Fruit fly (Drosophila melanogaster) whole organism, embryonic: ENCODE results near the gene CG32812.

Experiments used
- CG10267 ChIP-seq: fragments of 200-800 bp; sonication (Bioruptor generic); optimal IDR thresholded peaks from 2 replicates; lab custom pipeline; 2018; ENCODE audit warnings: missing biosample characterization, mild to moderate bottlenecking, missing genetic modification characterization, moderate library complexity
- CG11093 ChIP-seq: fragments of 200-800 bp; sonication (Bioruptor generic); IDR thresholded peaks from 3 replicates; pipeline ENCODE4 v1.3.6; 2022; ENCODE audit warnings: missing biosample characterization, missing genetic modification characterization
- CG11456 ChIP-seq: fragments of 200-800 bp; sonication (Bioruptor generic); IDR thresholded peaks from 3 replicates; pipeline ENCODE4 v1.3.6; 2022; ENCODE audit warnings: missing biosample characterization, missing genetic modification characterization
- CG12744 ChIP-seq: fragments of 200-800 bp; sonication (Bioruptor generic); optimal IDR thresholded peaks from 2 replicates; lab custom pipeline; 2016; ENCODE audit warnings: missing biosample characterization, missing genetic modification characterization
- CG13123 ChIP-seq: fragments of 200-800 bp; sonication (Bioruptor generic); optimal IDR thresholded peaks from 2 replicates; lab custom pipeline; 2016; ENCODE audit warnings: missing biosample characterization, missing genetic modification characterization
- CG16863 ChIP-seq: fragments of 200-800 bp; sonication (Bioruptor generic); optimal IDR thresholded peaks from 3 replicates; lab custom pipeline; 2016; ENCODE audit warnings: missing biosample characterization, missing genetic modification characterization
- CG17568 ChIP-seq: fragments of 200-800 bp; sonication (Bioruptor generic); optimal IDR thresholded peaks from 2 replicates; lab custom pipeline; 2018; ENCODE audit warnings: missing biosample characterization, mild to moderate bottlenecking, missing genetic modification characterization, moderate library complexity
- CG2116 ChIP-seq: fragments of 200-800 bp; sonication (Bioruptor generic); optimal IDR thresholded peaks from 3 replicates; lab custom pipeline; 2018; ENCODE audit warnings: missing biosample characterization, mild to moderate bottlenecking, missing genetic modification characterization
- CG30020 ChIP-seq: fragments of 200-800 bp; optimal IDR thresholded peaks from 2 replicates; lab custom pipeline; 2019; ENCODE audit warnings: missing biosample characterization, mild to moderate bottlenecking, missing genetic modification characterization, moderate library complexity
- CG34376 ChIP-seq: fragments of 200-800 bp; sonication (Bioruptor generic); optimal IDR thresholded peaks from 2 replicates; lab custom pipeline; 2018; ENCODE audit warnings: missing biosample characterization, mild to moderate bottlenecking, missing genetic modification characterization
- CG3726 ChIP-seq: fragments of 200-800 bp; sonication (Bioruptor generic); IDR thresholded peaks from 3 replicates; pipeline ENCODE4, ENCODE4 v1.3.6; 2022; ENCODE audit warnings: missing biosample characterization, missing genetic modification characterization
- CG4730 ChIP-seq: fragments of 200-800 bp; sonication (Bioruptor generic); IDR thresholded peaks from 2 replicates; pipeline ENCODE4 v1.3.6; 2022; ENCODE audit warnings: missing biosample characterization, missing genetic modification characterization
- CG5180 ChIP-seq: fragments of 200-800 bp; sonication (Bioruptor generic); optimal IDR thresholded peaks from 3 replicates; lab custom pipeline; 2017; ENCODE audit warnings: missing biosample characterization, missing genetic modification characterization, mild to moderate bottlenecking, moderate library complexity, missing genetic modification reagents
- CG7556 ChIP-seq: fragments of 200-800 bp; sonication (Bioruptor generic); optimal IDR thresholded peaks from 2 replicates; lab custom pipeline; 2017; ENCODE audit warnings: missing biosample characterization, mild to moderate bottlenecking, missing genetic modification characterization
- CG7786 ChIP-seq: fragments of 200-800 bp; sonication (Bioruptor generic); optimal IDR thresholded peaks from 2 replicates; lab custom pipeline; 2016; ENCODE audit warnings: missing biosample characterization, missing genetic modification characterization
- CG8281 ChIP-seq: fragments of 200-800 bp; sonication (Bioruptor generic); optimal IDR thresholded peaks from 2 replicates; lab custom pipeline; 2018; ENCODE audit warnings: missing biosample characterization, mild to moderate bottlenecking, missing genetic modification characterization, moderate library complexity
- CG8924 ChIP-seq: fragments of 200-800 bp; optimal IDR thresholded peaks from 3 replicates; lab custom pipeline; 2019; ENCODE audit warnings: missing biosample characterization, mild to moderate bottlenecking, missing genetic modification characterization, moderate library complexity
- CG9437 ChIP-seq: fragments of 200-800 bp; sonication (Bioruptor generic); optimal IDR thresholded peaks from 2 replicates; lab custom pipeline; 2018; ENCODE audit warnings: missing biosample characterization, mild to moderate bottlenecking, missing genetic modification characterization
- Dbx ChIP-seq: fragments of 200-800 bp; sonication (Bioruptor generic); IDR thresholded peaks from 3 replicates; pipeline ENCODE4 v1.3.6; 2022; ENCODE audit warnings: missing biosample characterization, missing genetic modification characterization
- Elba2 ChIP-seq: fragments of 200-800 bp; sonication (Bioruptor generic); optimal IDR thresholded peaks from 3 replicates; lab custom pipeline; 2016; ENCODE audit warnings: missing biosample characterization, missing genetic modification characterization
- Ets65A ChIP-seq: fragments of 200-800 bp; sonication (Bioruptor generic); peaks from one replicate; lab custom pipeline; 2016; ENCODE audit warnings: missing biosample characterization, missing genetic modification characterization
- Fer1 ChIP-seq: fragments of 200-800 bp; sonication (Bioruptor generic); optimal IDR thresholded peaks from 2 replicates; lab custom pipeline; 2017; ENCODE audit warnings: missing biosample characterization, mild to moderate bottlenecking, missing genetic modification characterization
- Gsc ChIP-seq: fragments of 200-800 bp; sonication (Bioruptor generic); IDR thresholded peaks from 2 replicates; pipeline ENCODE4 v1.3.6; 2022; ENCODE audit warnings: missing biosample characterization, missing genetic modification characterization
- HLH54F ChIP-seq: fragments of 200-800 bp; sonication (Bioruptor generic); optimal IDR thresholded peaks from 3 replicates; lab custom pipeline; 2016; ENCODE audit warnings: missing biosample characterization, missing genetic modification characterization
- Hey ChIP-seq: fragments of 200-800 bp; sonication (Bioruptor generic); optimal IDR thresholded peaks from 3 replicates; lab custom pipeline; 2018; ENCODE audit warnings: missing biosample characterization, mild to moderate bottlenecking, missing genetic modification characterization
- Hr39 ChIP-seq: fragments of >200 bp; optimal IDR thresholded peaks from 2 replicates; lab custom pipeline; 2017
- Med ChIP-seq: fragments of 200-800 bp; sonication (Bioruptor generic); peaks from one replicate; lab custom pipeline; 2016; ENCODE audit warnings: missing biosample characterization, missing genetic modification characterization, mild to moderate bottlenecking, inconsistent platforms, moderate library complexity
- Mrtf ChIP-seq: fragments of 200-800 bp; sonication (Bioruptor generic); IDR thresholded peaks from 3 replicates; pipeline ENCODE4 v1.3.6; 2022; ENCODE audit warnings: missing biosample characterization, missing genetic modification characterization
- NC2α ChIP-seq: fragments of 200-800 bp; sonication (Bioruptor generic); optimal IDR thresholded peaks from 2 replicates; lab custom pipeline; 2016; ENCODE audit warnings: missing biosample characterization, missing genetic modification characterization
- NfI ChIP-seq: fragments of 200-800 bp; sonication (Bioruptor generic); optimal IDR thresholded peaks from 3 replicates; lab custom pipeline; 2018; ENCODE audit warnings: missing biosample characterization, mild to moderate bottlenecking, missing genetic modification characterization, moderate library complexity
- Ptx1 ChIP-seq: fragments of 200-800 bp; sonication (Bioruptor generic); IDR thresholded peaks from 2 replicates; pipeline ENCODE4 v1.3.6; 2022; ENCODE audit warnings: missing biosample characterization, missing genetic modification characterization
- Ravus ChIP-seq: fragments of 200-800 bp; sonication (Bioruptor generic); IDR thresholded peaks from 2 replicates; pipeline ENCODE4 v1.3.6; 2022; ENCODE audit warnings: missing biosample characterization, missing genetic modification characterization
- Scr ChIP-seq: fragments of 200-800 bp; sonication (Bioruptor generic); IDR thresholded peaks from 2 replicates; pipeline ENCODE4 v1.3.6; 2022; ENCODE audit warnings: missing biosample characterization, missing genetic modification characterization; ENCODE audit not compliant: partially characterized antibody
- bcd ChIP-seq: fragments of 200-800 bp; sonication (Bioruptor generic); optimal IDR thresholded peaks from 2 replicates; lab custom pipeline; 2017; ENCODE audit warnings: missing biosample characterization, mild to moderate bottlenecking, missing genetic modification characterization
- bsh ChIP-seq, 2 experiments: fragments of 200-800 bp; sonication (Bioruptor generic); optimal IDR thresholded peaks; 2 replicates each; lab custom pipeline; 2017 to 2018; ENCODE audit warnings: mild to moderate bottlenecking in 2 of 2, missing biosample characterization in 2 of 2, missing genetic modification characterization in 2 of 2, moderate library complexity in 1 of 2
- corto ChIP-seq: fragments of 200-800 bp; sonication (Bioruptor generic); optimal IDR thresholded peaks from 2 replicates; lab custom pipeline; 2016; ENCODE audit warnings: missing biosample characterization, mild to moderate bottlenecking, missing genetic modification characterization, moderate library complexity
- dimm ChIP-seq: fragments of 200-800 bp; sonication (Bioruptor generic); IDR thresholded peaks from 2 replicates; pipeline ENCODE4 v1.3.6; 2022; ENCODE audit warnings: missing biosample characterization, missing genetic modification characterization
- gsb-n ChIP-seq: fragments of 200-800 bp; sonication (Bioruptor generic); optimal IDR thresholded peaks from 3 replicates; lab custom pipeline; 2018; ENCODE audit warnings: missing biosample characterization, mild to moderate bottlenecking, missing genetic modification characterization
- luna ChIP-seq: fragments of 200-800 bp; sonication (Bioruptor generic); optimal IDR thresholded peaks from 2 replicates; lab custom pipeline; 2016; ENCODE audit warnings: missing biosample characterization, missing genetic modification characterization
- nerfin-2 ChIP-seq: fragments of 200-800 bp; sonication (Bioruptor generic); IDR thresholded peaks from 2 replicates; pipeline ENCODE4 v1.3.6; 2022; ENCODE audit warnings: missing biosample characterization, missing genetic modification characterization; ENCODE audit not compliant: partially characterized antibody
- oc ChIP-seq: fragments of 200-800 bp; sonication (Bioruptor generic); optimal IDR thresholded peaks from 2 replicates; lab custom pipeline; 2018; ENCODE audit warnings: missing biosample characterization, mild to moderate bottlenecking, missing genetic modification characterization, moderate library complexity
- onecut ChIP-seq: fragments of 200-800 bp; sonication (Bioruptor generic); IDR thresholded peaks from 2 replicates; pipeline ENCODE4 v1.3.6; 2022; ENCODE audit warnings: missing biosample characterization, missing genetic modification characterization
- peb ChIP-seq: fragments of 200-800 bp; sonication (Bioruptor generic); IDR thresholded peaks from 2 replicates; pipeline ENCODE4 v1.3.6; 2022; ENCODE audit warnings: missing biosample characterization, missing genetic modification characterization
- phol ChIP-seq: fragments of 200-800 bp; sonication (Bioruptor generic); optimal IDR thresholded peaks from 3 replicates; lab custom pipeline; 2018; ENCODE audit warnings: missing biosample characterization, mild to moderate bottlenecking, missing genetic modification characterization, moderate library complexity
- pros ChIP-seq: fragments of 200-800 bp; sonication (Bioruptor generic); optimal IDR thresholded peaks from 3 replicates; lab custom pipeline; 2019; ENCODE audit warnings: missing biosample characterization, mild to moderate bottlenecking, missing genetic modification characterization, moderate library complexity
- rib ChIP-seq: fragments of 200-800 bp; sonication (Bioruptor generic); IDR thresholded peaks from 2 replicates; pipeline ENCODE4 v1.3.6; 2022; ENCODE audit warnings: missing biosample characterization, missing genetic modification characterization
- sc ChIP-seq, 3 experiments: fragments of >200 bp in 2 of 3; fragments of 200-800 bp in 1 of 3; sonication (Bioruptor generic) in 1 of 3; optimal IDR thresholded peaks; 2 replicates in 2 of 3; 3 replicates in 1 of 3; lab custom pipeline; 2017; ENCODE audit warnings: mild to moderate bottlenecking in 1 of 3, missing biosample characterization in 1 of 3, missing genetic modification characterization in 1 of 3, missing genetic modification reagents in 1 of 3
- slp2 ChIP-seq: fragments of 200-800 bp; sonication (Bioruptor generic); optimal IDR thresholded peaks from 2 replicates; lab custom pipeline; 2016; ENCODE audit warnings: missing biosample characterization, missing genetic modification characterization
- sug ChIP-seq: fragments of 200-800 bp; optimal IDR thresholded peaks from 2 replicates; lab custom pipeline; 2019; ENCODE audit warnings: missing biosample characterization, mild to moderate bottlenecking, missing genetic modification characterization, moderate library complexity
- tll ChIP-seq, 2 experiments: fragments of 200-800 bp in 1 of 2; fragments of >200 bp in 1 of 2; sonication (Bioruptor generic) in 1 of 2; optimal IDR thresholded peaks; 2 replicates each; lab custom pipeline; 2017 to 2019; ENCODE audit warnings: missing biosample characterization in 2 of 2, missing genetic modification characterization in 2 of 2, mild to moderate bottlenecking in 1 of 2, moderate library complexity in 1 of 2
- zfh1 ChIP-seq: fragments of 200-800 bp; sonication (Bioruptor generic); IDR thresholded peaks from 3 replicates; pipeline ENCODE4 v1.3.6; 2022; ENCODE audit warnings: missing biosample characterization, missing genetic modification characterization

CG32812 gene

dm6 chrX:1322214-1322613, 35.1 kb downstream of the CG32812 start, which contains the start of gene DAAM (continued):
- no peak for TF ChIP-seq CG7556 (GFP tag; lab: Kevin White, UChicago)
- TF ChIP-seq CG5180 (GFP tag; lab: Kevin White, UChicago) = no peak
- no peak for TF ChIP-seq oc (tag; lab: Kevin White, UChicago)
- no peak for TF ChIP-seq NC2α (GFP tag; lab: Kevin White, UChicago)
- no peak for TF ChIP-seq CG11093 (GFP tag; lab: Robert Waterston, UW)
- TF ChIP-seq Ets65A = peak; percentile 99
- TF ChIP-seq slp2 = no peak
- TF ChIP-seq rib = peak; percentile 58; the same call in 1 of the 2 replicates
- peak; percentile 24 for TF ChIP-seq pros (GFP tag; lab: Kevin White, UChicago)
- no peak for TF ChIP-seq CG3726 (GFP tag; lab: Robert Waterston, UW)
- TF ChIP-seq Hr39 (lab: Kevin White, UChicago) = no peak
- peak; percentile 63 for TF ChIP-seq phol (tag; lab: Kevin White, UChicago)
- TF ChIP-seq CG8281 (tag; lab: Kevin White, UChicago) = no peak
- TF ChIP-seq CG13123 (GFP tag; lab: Kevin White, UChicago) = no peak
- peak; percentile 58; the same call in 2 of the 3 replicates for TF ChIP-seq zfh1
- TF ChIP-seq peb = no peak
- TF ChIP-seq onecut (GFP tag; lab: Robert Waterston, UW) = no peak
- TF ChIP-seq CG8924 (tag; lab: Kevin White, UChicago) = no peak
- peak; percentile 38 for TF ChIP-seq Hey (tag; lab: Kevin White, UChicago)
- no peak for TF ChIP-seq HLH54F (GFP tag; lab: Kevin White, UChicago)
- no peak for TF ChIP-seq Gsc
- TF ChIP-seq Mrtf (GFP tag; lab: Robert Waterston, UW) = no peak
- peak; percentile 71; the same call in 1 of the 3 replicates for TF ChIP-seq CG11456
- TF ChIP-seq dimm (GFP tag; lab: Robert Waterston, UW) = no peak
- TF ChIP-seq CG7786 (GFP tag; lab: Kevin White, UChicago) = peak; percentile 8
- no peak for TF ChIP-seq Ptx1 (GFP tag; lab: Robert Waterston, UW)
- no peak for TF ChIP-seq tll (GFP tag; optimal IDR thresholded peaks at IDR 0.05; lab: Kevin White, UChicago)
- peak; percentile 18 for TF ChIP-seq luna (GFP tag; lab: Kevin White, UChicago)
- peak; percentile 59 for TF ChIP-seq CG2116 (GFP tag; lab: Kevin White, UChicago)
- peak; percentile 59; the same call in 1 of the 2 replicates for TF ChIP-seq nerfin-2 (GFP tag; lab: Robert Waterston, UW)
- no peak for TF ChIP-seq Elba2 (GFP tag; lab: Kevin White, UChicago)
- TF ChIP-seq NfI (GFP tag; lab: Kevin White, UChicago) = peak; percentile 68
- no peak for TF ChIP-seq corto (GFP tag; lab: Kevin White, UChicago)
- no peak for TF ChIP-seq CG17568 (GFP tag; lab: Kevin White, UChicago)
- peak; percentile 53 for TF ChIP-seq CG12744 (GFP tag; lab: Kevin White, UChicago)
- TF ChIP-seq Dbx (GFP tag; lab: Robert Waterston, UW) = peak; percentile 56; the same call in 1 of the 3 replicates
- no peak for TF ChIP-seq Fer1 (GFP tag; lab: Kevin White, UChicago)
- no peak for TF ChIP-seq sc (optimal IDR thresholded peaks at IDR 0.05; lab: Kevin White, UChicago)
- no peak for TF ChIP-seq sc (GFP tag; optimal IDR thresholded peaks at IDR 0.05; lab: Kevin White, UChicago)
- TF ChIP-seq CG9437 (GFP tag; lab: Kevin White, UChicago) = no peak
- TF ChIP-seq CG30020 (tag; lab: Kevin White, UChicago) = no peak
- TF ChIP-seq bcd (GFP tag; lab: Kevin White, UChicago) = peak; percentile 65
- peak; percentile 66 for TF ChIP-seq CG34376 (GFP tag; lab: Kevin White, UChicago)
- TF ChIP-seq Med (GFP tag; lab: Kevin White, UChicago) = peak; percentile 95
- TF ChIP-seq bsh (GFP tag; optimal IDR thresholded peaks at IDR 0.05; lab: Kevin White, UChicago) = peak in 1 of 2 experiments; percentile 4
- TF ChIP-seq sug = no peak
- TF ChIP-seq Ravus (GFP tag; lab: Robert Waterston, UW) = no peak
- no peak for TF ChIP-seq gsb-n (tag; lab: Kevin White, UChicago)
- no peak for TF ChIP-seq CG16863 (GFP tag; lab: Kevin White, UChicago)
- 0 out of 2 replicates have a peak, but pooled peaks have one; percentile 29 for TF ChIP-seq Scr
- no peak for TF ChIP-seq CG10267
- no peak for TF ChIP-seq CG4730 (GFP tag; lab: Robert Waterston, UW)
